Worm (Caenorhabditis elegans) whole organism, L4 larva: ENCODE measurements around the gene asp-1.
A peak's percentile ranks its signal among the peaks of the same experiment; 100 is the strongest.

ENCODE experiments used
- ZK337.2 ChIP-seq: fragments of 200-800 bp; sonication (Bioruptor generic); IDR thresholded peaks from 2 replicates; pipeline ENCODE4 v1.3.6; 2022; ENCODE audit warnings: missing genetic modification reagents, missing genetic modification characterization, missing compliant biosample characterization
- ZK546.5 ChIP-seq, 2 experiments: sonication (generic microtip); optimal IDR thresholded peaks; 2 replicates each; lab custom pipeline; 2017; ENCODE audit warnings: missing biosample characterization in 2 of 2, missing genetic modification characterization in 2 of 2
- aha-1 ChIP-seq: fragments of 150-350 bp; peaks from one replicate; lab custom pipeline; 2014; ENCODE audit warnings: missing biosample characterization, missing genetic modification characterization
- ceh-28 ChIP-seq: fragments of 150-350 bp; optimal IDR thresholded peaks from 2 replicates; lab custom pipeline; 2014; ENCODE audit warnings: missing biosample characterization, missing genetic modification reagents, missing genetic modification characterization
- lin-39 ChIP-seq: fragments of 150-350 bp; optimal IDR thresholded peaks from 2 replicates; lab custom pipeline; 2014; ENCODE audit warnings: missing biosample characterization, missing genetic modification reagents, missing genetic modification characterization
- mdl-1 ChIP-seq, 2 experiments: fragments of 150-350 bp in 1 of 2; sonication (generic microtip) in 1 of 2; optimal IDR thresholded peaks; 2 replicates each; lab custom pipeline; 2014 to 2017; ENCODE audit warnings: missing biosample characterization in 2 of 2, missing genetic modification characterization in 2 of 2
- nhr-6 ChIP-seq: fragments of 150-350 bp; optimal IDR thresholded peaks from 2 replicates; lab custom pipeline; 2014; ENCODE audit warnings: missing biosample characterization, missing genetic modification characterization
- nhr-76 ChIP-seq: fragments of 150-350 bp; optimal IDR thresholded peaks from 2 replicates; lab custom pipeline; 2014; ENCODE audit warnings: missing biosample characterization, missing genetic modification characterization
- pqm-1 ChIP-seq: sonication (generic microtip); optimal IDR thresholded peaks from 2 replicates; lab custom pipeline; 2017; ENCODE audit warnings: missing biosample characterization, missing genetic modification characterization
- unc-130 ChIP-seq: sonication (generic microtip); optimal IDR thresholded peaks from 2 replicates; lab custom pipeline; 2016; ENCODE audit warnings: missing genetic modification reagents, missing genetic modification characterization, missing compliant biosample characterization
- unc-39 ChIP-seq: sonication (generic microtip); optimal IDR thresholded peaks from 2 replicates; lab custom pipeline; 2017; ENCODE audit warnings: missing biosample characterization, missing genetic modification characterization
- unc-62 ChIP-seq, 3 experiments: fragments of 150-350 bp in 1 of 3; sonication (generic microtip); optimal IDR thresholded peaks in 2 of 3; peaks in 1 of 3; 1 replicate in 1 of 3; 2 replicates in 2 of 3; lab custom pipeline; 2014 to 2017; ENCODE audit warnings: missing biosample characterization in 3 of 3, missing genetic modification characterization in 3 of 3, missing genetic modification reagents in 3 of 3, missing genotype in 1 of 3

DNA sequence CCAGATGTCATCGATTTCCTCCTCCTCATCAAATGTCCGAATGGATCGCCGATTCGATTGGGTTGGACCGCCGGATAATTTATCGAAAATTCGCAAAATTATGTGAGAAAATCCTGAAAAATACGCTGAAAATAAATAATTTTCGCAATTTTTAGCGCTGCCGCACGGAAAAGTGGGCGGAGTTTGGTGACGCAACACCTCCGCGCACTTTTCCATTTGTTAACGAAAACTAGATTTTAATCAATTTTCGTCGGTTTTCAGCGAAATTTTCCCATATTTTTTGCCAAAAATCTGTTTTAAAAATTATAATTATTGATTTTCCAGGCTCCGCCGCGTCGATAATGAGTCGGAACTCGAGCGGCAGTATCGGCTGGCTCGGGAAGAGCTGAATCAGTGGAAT is 49.5 kb downstream of the asp-1 start, which contains the start of gene Y39B6A.34:
- TF ChIP-seq unc-62 (GFP tag; optimal IDR thresholded peaks at IDR 0.05 in 1 of 2; lab: Kevin White, UChicago) = no peak
- TF ChIP-seq unc-62 (tag; optimal IDR thresholded peaks at IDR 0.05; lab: Kevin White, UChicago) = no peak
- no peak for TF ChIP-seq unc-39 (tag; lab: Kevin White, UChicago)
- TF ChIP-seq unc-130 (GFP tag; lab: Kevin White, UChicago) = no peak
- TF ChIP-seq ZK337.2 (GFP tag; lab: Robert Waterston, UW) = no peak
- no peak for TF ChIP-seq mdl-1 (tag; optimal IDR thresholded peaks at IDR 0.05; lab: Kevin White, UChicago)
- TF ChIP-seq ceh-28 (tag; lab: Kevin White, UChicago) = no peak
- no peak for TF ChIP-seq nhr-6 (tag; lab: Kevin White, UChicago)
- peak; percentile 61 for TF ChIP-seq aha-1 (tag; lab: Kevin White, UChicago)
- no peak for TF ChIP-seq pqm-1 (tag; lab: Kevin White, UChicago)
- no peak for TF ChIP-seq nhr-76 (tag; lab: Kevin White, UChicago)
- no peak for TF ChIP-seq ZK546.5 (tag; optimal IDR thresholded peaks at IDR 0.05; lab: Kevin White, UChicago)
- TF ChIP-seq lin-39 (tag; lab: Kevin White, UChicago) = no peak
